Fruit fly (Drosophila melanogaster) whole organism, embryonic: Measurements from ENCODE around the gene Tep4.

Experiments used
- Ada2b ChIP-seq: fragments of 200-800 bp; sonication (Bioruptor generic); IDR thresholded peaks from 2 replicates; pipeline ENCODE4 v1.3.6; 2022; ENCODE audit warnings: missing biosample characterization, missing genetic modification characterization
- Atf6 ChIP-seq: fragments of 200-800 bp; sonication (Bioruptor generic); IDR thresholded peaks from 2 replicates; pipeline ENCODE4 v1.3.6; 2022; ENCODE audit warnings: missing biosample characterization, missing genetic modification characterization
- CG12104 ChIP-seq: fragments of 200-800 bp; sonication (Bioruptor generic); optimal IDR thresholded peaks from 3 replicates; lab custom pipeline; 2016; ENCODE audit warnings: missing biosample characterization, missing genetic modification characterization
- CG12299 ChIP-seq: fragments of 200-800 bp; sonication (Bioruptor generic); optimal IDR thresholded peaks from 2 replicates; lab custom pipeline; 2018; ENCODE audit warnings: missing biosample characterization, mild to moderate bottlenecking, missing genetic modification characterization
- CG13123 ChIP-seq: fragments of 200-800 bp; sonication (Bioruptor generic); optimal IDR thresholded peaks from 2 replicates; lab custom pipeline; 2016; ENCODE audit warnings: missing biosample characterization, missing genetic modification characterization
- CG13624 ChIP-seq: fragments of 200-800 bp; sonication (Bioruptor generic); optimal IDR thresholded peaks from 2 replicates; lab custom pipeline; 2016; ENCODE audit warnings: missing biosample characterization, missing genetic modification characterization
- CG14667 ChIP-seq: fragments of 200-800 bp; sonication (Bioruptor generic); IDR thresholded peaks from 2 replicates; pipeline ENCODE4 v1.3.6; 2022; ENCODE audit warnings: missing biosample characterization, missing genetic modification characterization
- CG15601 ChIP-seq: fragments of 200-800 bp; sonication (Bioruptor generic); optimal IDR thresholded peaks from 3 replicates; lab custom pipeline; 2019; ENCODE audit warnings: missing biosample characterization, mild to moderate bottlenecking, missing genetic modification characterization, moderate library complexity
- CG1647 ChIP-seq: fragments of 200-800 bp; sonication (Bioruptor generic); optimal IDR thresholded peaks from 3 replicates; lab custom pipeline; 2016; ENCODE audit warnings: missing biosample characterization, missing genetic modification characterization
- CG16779 ChIP-seq: fragments of 200-800 bp; sonication (Bioruptor generic); IDR thresholded peaks from 2 replicates; pipeline ENCODE4 v1.3.6; 2022; ENCODE audit warnings: missing biosample characterization, missing genetic modification characterization
- CG17361 ChIP-seq: fragments of 200-800 bp; sonication (Bioruptor generic); IDR thresholded peaks from 3 replicates; pipeline ENCODE4 v1.3.6; 2022; ENCODE audit warnings: missing biosample characterization, missing genetic modification characterization
- CG17568 ChIP-seq: fragments of 200-800 bp; sonication (Bioruptor generic); optimal IDR thresholded peaks from 2 replicates; lab custom pipeline; 2018; ENCODE audit warnings: missing biosample characterization, mild to moderate bottlenecking, missing genetic modification characterization, moderate library complexity
- CG1792 ChIP-seq: fragments of 200-800 bp; sonication (Bioruptor generic); optimal IDR thresholded peaks from 2 replicates; lab custom pipeline; 2016; ENCODE audit warnings: missing biosample characterization, missing genetic modification characterization
- CG2199 ChIP-seq: fragments of 200-800 bp; sonication (Bioruptor generic); IDR thresholded peaks from 3 replicates; pipeline ENCODE4 v1.3.6; 2022; ENCODE audit warnings: missing biosample characterization, missing genetic modification characterization
- CG2875 ChIP-seq: fragments of 200-800 bp; sonication (Bioruptor generic); optimal IDR thresholded peaks from 2 replicates; lab custom pipeline; 2017; ENCODE audit warnings: missing biosample characterization, mild to moderate bottlenecking, missing genetic modification characterization, missing genetic modification reagents
- CG33213 ChIP-seq: fragments of 200-800 bp; sonication (Bioruptor generic); optimal IDR thresholded peaks from 3 replicates; lab custom pipeline; 2016; ENCODE audit warnings: missing biosample characterization, missing genetic modification characterization
- CG3726 ChIP-seq: fragments of 200-800 bp; sonication (Bioruptor generic); IDR thresholded peaks from 3 replicates; pipeline ENCODE4, ENCODE4 v1.3.6; 2022; ENCODE audit warnings: missing biosample characterization, missing genetic modification characterization
- CG3995 ChIP-seq: fragments of 200-800 bp; sonication (Bioruptor generic); optimal IDR thresholded peaks from 3 replicates; lab custom pipeline; 2016; ENCODE audit warnings: missing biosample characterization, missing genetic modification characterization
- CG6791 ChIP-seq: fragments of 200-800 bp; sonication (Bioruptor generic); IDR thresholded peaks from 3 replicates; pipeline ENCODE4 v1.3.6; 2022; ENCODE audit warnings: missing biosample characterization, missing genetic modification characterization; ENCODE audit not compliant: partially characterized antibody
- CG8290 ChIP-seq, 3 experiments: fragments of 200-800 bp; sonication (Bioruptor generic); optimal IDR thresholded peaks; 2 replicates each; lab custom pipeline; 2016 to 2019; ENCODE audit warnings: missing biosample characterization in 3 of 3, missing genetic modification characterization in 3 of 3, mild to moderate bottlenecking in 2 of 3, moderate library complexity in 1 of 3
- CG8388 ChIP-seq: fragments of 200-800 bp; sonication (Bioruptor generic); optimal IDR thresholded peaks from 2 replicates; lab custom pipeline; 2019; ENCODE audit warnings: missing biosample characterization, mild to moderate bottlenecking, missing genetic modification characterization, moderate library complexity
- Fer2 ChIP-seq: fragments of 200-800 bp; sonication (Bioruptor generic); optimal IDR thresholded peaks from 2 replicates; lab custom pipeline; 2018; ENCODE audit warnings: missing biosample characterization, mild to moderate bottlenecking, missing genetic modification characterization, moderate library complexity
- HLH54F ChIP-seq: fragments of 200-800 bp; sonication (Bioruptor generic); optimal IDR thresholded peaks from 3 replicates; lab custom pipeline; 2016; ENCODE audit warnings: missing biosample characterization, missing genetic modification characterization
- Kr ChIP-seq: fragments of 200-800 bp; sonication (Bioruptor generic); optimal IDR thresholded peaks from 2 replicates; lab custom pipeline; 2017; ENCODE audit warnings: missing biosample characterization, mild to moderate bottlenecking, missing genetic modification characterization
- Lpt ChIP-seq: fragments of >200 bp; optimal IDR thresholded peaks from 2 replicates; lab custom pipeline; 2018; ENCODE audit warnings: missing biosample characterization, missing genetic modification characterization
- MESR4 ChIP-seq: fragments of 200-800 bp; sonication (Bioruptor generic); optimal IDR thresholded peaks from 2 replicates; lab custom pipeline; 2018; ENCODE audit warnings: missing biosample characterization, mild to moderate bottlenecking, missing genetic modification characterization, moderate library complexity
- Max ChIP-seq: fragments of 200-800 bp; sonication (Bioruptor generic); optimal IDR thresholded peaks from 2 replicates; lab custom pipeline; 2016; ENCODE audit warnings: missing biosample characterization, mild to moderate bottlenecking, missing genetic modification characterization
- Nf-YB ChIP-seq: fragments of 200-800 bp; sonication (Bioruptor generic); optimal IDR thresholded peaks from 3 replicates; lab custom pipeline; 2019; ENCODE audit warnings: missing biosample characterization, mild to moderate bottlenecking, missing genetic modification characterization, moderate library complexity
- Pdp1 ChIP-seq, 2 experiments: fragments of 200-800 bp; sonication (Bioruptor generic); optimal IDR thresholded peaks; 3 replicates each; lab custom pipeline; 2016; ENCODE audit warnings: missing biosample characterization in 2 of 2, missing genetic modification characterization in 2 of 2, mild to moderate bottlenecking in 1 of 2, moderate library complexity in 1 of 2
- Ssrp ChIP-seq: fragments of 200-800 bp; sonication (Bioruptor generic); optimal IDR thresholded peaks from 2 replicates; lab custom pipeline; 2018; ENCODE audit warnings: missing biosample characterization, mild to moderate bottlenecking, missing genetic modification characterization, moderate library complexity
- Trl ChIP-seq, 3 experiments: fragments of >200 bp in 2 of 3; fragments of 200-800 bp in 1 of 3; sonication (Bioruptor generic) in 1 of 3; optimal IDR thresholded peaks; 2 replicates in 1 of 3; 3 replicates in 2 of 3; lab custom pipeline; 2016 to 2017; ENCODE audit warnings: missing biosample characterization in 1 of 3, missing genetic modification characterization in 1 of 3
- ac ChIP-seq: fragments of 200-800 bp; sonication (Bioruptor generic); optimal IDR thresholded peaks from 3 replicates; lab custom pipeline; 2017; ENCODE audit warnings: missing biosample characterization, mild to moderate bottlenecking, missing genetic modification characterization
- al ChIP-seq: fragments of 200-800 bp; sonication (Bioruptor generic); IDR thresholded peaks from 2 replicates; pipeline ENCODE4 v1.3.6; 2022; ENCODE audit warnings: missing biosample characterization, missing genetic modification characterization
- ara ChIP-seq: fragments of 200-800 bp; sonication (Bioruptor generic); IDR thresholded peaks from 2 replicates; pipeline ENCODE4 v1.3.6; 2022; ENCODE audit warnings: missing biosample characterization, missing genetic modification characterization
- bcd ChIP-seq: fragments of 200-800 bp; sonication (Bioruptor generic); optimal IDR thresholded peaks from 2 replicates; lab custom pipeline; 2017; ENCODE audit warnings: missing biosample characterization, mild to moderate bottlenecking, missing genetic modification characterization
- cad ChIP-seq: fragments of >200 bp; optimal IDR thresholded peaks from 2 replicates; lab custom pipeline; 2017; ENCODE audit warnings: missing biosample characterization, missing genetic modification characterization
- ci ChIP-seq: fragments of 200-800 bp; sonication (Bioruptor generic); IDR thresholded peaks from 3 replicates; pipeline ENCODE4 v1.3.6; 2022; ENCODE audit warnings: missing biosample characterization, missing genetic modification characterization
- crol ChIP-seq: fragments of 200-800 bp; sonication (Bioruptor generic); IDR thresholded peaks from 2 replicates; pipeline ENCODE4 v1.3.6; 2022; ENCODE audit warnings: missing biosample characterization, missing genetic modification characterization
- dysf ChIP-seq: fragments of 200-800 bp; sonication (Bioruptor generic); IDR thresholded peaks from 3 replicates; pipeline ENCODE4 v1.3.6; 2022; ENCODE audit warnings: missing biosample characterization, missing genetic modification characterization
- ewg ChIP-seq: fragments of 200-800 bp; sonication (Bioruptor generic); optimal IDR thresholded peaks from 3 replicates; lab custom pipeline; 2017; ENCODE audit warnings: mild to moderate bottlenecking, missing biosample characterization, missing genetic modification reagents, missing genetic modification characterization
- exex ChIP-seq: fragments of 200-800 bp; sonication (Bioruptor generic); optimal IDR thresholded peaks from 4 replicates; lab custom pipeline; 2018; ENCODE audit warnings: missing biosample characterization, mild to moderate bottlenecking, missing genetic modification characterization, moderate library complexity
- fru ChIP-seq: fragments of >200 bp; optimal IDR thresholded peaks from 2 replicates; lab custom pipeline; 2017
- grn ChIP-seq: fragments of 200-800 bp; sonication (Bioruptor generic); optimal IDR thresholded peaks from 3 replicates; lab custom pipeline; 2017; ENCODE audit warnings: missing biosample characterization, missing genetic modification characterization
- hbn ChIP-seq: fragments of 200-800 bp; sonication (Bioruptor generic); IDR thresholded peaks from 2 replicates; pipeline ENCODE4 v1.3.6; 2022; ENCODE audit warnings: missing biosample characterization, missing genetic modification characterization; ENCODE audit not compliant: partially characterized antibody
- jumu ChIP-seq: fragments of 200-800 bp; sonication (Bioruptor generic); optimal IDR thresholded peaks from 3 replicates; lab custom pipeline; 2016; ENCODE audit warnings: missing biosample characterization, missing genetic modification characterization
- lola ChIP-seq, 3 experiments: fragments of >200 bp in 2 of 3; fragments of 200-800 bp in 1 of 3; sonication (Bioruptor generic) in 1 of 3; optimal IDR thresholded peaks; 2 replicates each; lab custom pipeline; 2017 to 2019; ENCODE audit warnings: missing biosample characterization in 3 of 3, missing genetic modification characterization in 3 of 3, mild to moderate bottlenecking in 1 of 3, moderate library complexity in 1 of 3
- onecut ChIP-seq: fragments of 200-800 bp; sonication (Bioruptor generic); IDR thresholded peaks from 2 replicates; pipeline ENCODE4 v1.3.6; 2022; ENCODE audit warnings: missing biosample characterization, missing genetic modification characterization
- p53 ChIP-seq: fragments of 200-800 bp; sonication (Bioruptor generic); optimal IDR thresholded peaks from 2 replicates; lab custom pipeline; 2016; ENCODE audit warnings: missing biosample characterization, missing genetic modification characterization
- ranshi ChIP-seq: fragments of 200-800 bp; sonication (Bioruptor generic); IDR thresholded peaks from 2 replicates; pipeline ENCODE4 v1.3.6; 2022; ENCODE audit warnings: missing biosample characterization, missing genetic modification characterization
- slp2 ChIP-seq: fragments of 200-800 bp; sonication (Bioruptor generic); optimal IDR thresholded peaks from 2 replicates; lab custom pipeline; 2016; ENCODE audit warnings: missing biosample characterization, missing genetic modification characterization
- tgo ChIP-seq: fragments of 200-800 bp; sonication (Bioruptor generic); IDR thresholded peaks from 3 replicates; pipeline ENCODE4 v1.3.6; 2022; ENCODE audit warnings: missing biosample characterization, missing genetic modification characterization
- zfh2 ChIP-seq: fragments of 200-800 bp; sonication (Bioruptor generic); optimal IDR thresholded peaks from 2 replicates; lab custom pipeline; 2016; ENCODE audit warnings: missing biosample characterization, missing genetic modification characterization

Gene Tep4

DNA sequence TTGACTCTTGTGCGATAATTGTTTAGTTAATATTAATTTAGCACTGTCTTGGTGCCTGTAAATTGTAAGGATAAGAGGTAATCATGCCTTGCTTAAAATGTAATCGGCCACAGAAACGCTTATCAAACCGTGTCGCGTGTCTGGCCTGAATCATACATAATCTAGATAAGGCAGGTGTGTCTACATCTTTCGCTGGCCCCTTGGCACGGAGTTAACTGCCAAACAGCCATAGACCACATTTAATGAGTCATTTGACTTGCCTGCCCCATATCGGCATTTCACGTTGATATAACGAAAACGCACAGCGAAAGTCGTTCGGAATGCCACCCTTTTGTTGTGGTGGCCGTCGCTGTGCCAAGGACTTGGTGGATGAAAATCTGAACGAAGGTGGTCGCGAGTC lies 13.1 kb upstream of the Tep4 start, which contains the start of gene CG31697:
TSS of gene CG31697 (plus strand) at position 215 of the 400 bp plus-strand sequence.
- TF ChIP-seq CG3726 (GFP tag; lab: Robert Waterston, UW): no peak
- peak; percentile 21 for TF ChIP-seq grn (GFP tag; lab: Kevin White, UChicago)
- TF ChIP-seq Atf6 (GFP tag; lab: Robert Waterston, UW): no peak
- no peak for TF ChIP-seq tgo (GFP tag; lab: Robert Waterston, UW)
- no peak for TF ChIP-seq Nf-YB (GFP tag; lab: Kevin White, UChicago)
- TF ChIP-seq fru (lab: Kevin White, UChicago): no peak
- TF ChIP-seq CG1647 (GFP tag; lab: Kevin White, UChicago): no peak
- no peak for TF ChIP-seq CG17361
- no peak for TF ChIP-seq zfh2 (GFP tag; lab: Kevin White, UChicago)
- TF ChIP-seq CG33213 (GFP tag; lab: Kevin White, UChicago): no peak
- no peak for TF ChIP-seq bcd (GFP tag; lab: Kevin White, UChicago)
- no peak for TF ChIP-seq Kr (GFP tag; lab: Kevin White, UChicago)
- TF ChIP-seq CG13123: no peak
- TF ChIP-seq Lpt: no peak
- no peak for TF ChIP-seq ewg (GFP tag; lab: Kevin White, UChicago)
- no peak for TF ChIP-seq cad (GFP tag; lab: Kevin White, UChicago)
- TF ChIP-seq CG8388 (GFP tag; lab: Kevin White, UChicago): no peak
- TF ChIP-seq dysf (GFP tag; lab: Robert Waterston, UW): no peak
- TF ChIP-seq ara: no peak
- no peak for TF ChIP-seq CG13624 (GFP tag; lab: Kevin White, UChicago)
- TF ChIP-seq CG12104 (GFP tag; lab: Kevin White, UChicago): no peak
- peak; percentile 78 for TF ChIP-seq exex
- no peak for TF ChIP-seq CG2875 (GFP tag; lab: Kevin White, UChicago)
- TF ChIP-seq CG3995: no peak
- TF ChIP-seq ac: no peak
- TF ChIP-seq p53 (GFP tag; lab: Kevin White, UChicago): no peak
- no peak for TF ChIP-seq hbn (GFP tag; lab: Robert Waterston, UW)
- TF ChIP-seq Ada2b (GFP tag; lab: Robert Waterston, UW): no peak
- TF ChIP-seq Max: no peak
- TF ChIP-seq onecut (GFP tag; lab: Robert Waterston, UW): no peak
- TF ChIP-seq CG8290 (GFP tag; optimal IDR thresholded peaks at IDR 0.05; lab: Kevin White, UChicago): no peak
- no peak for TF ChIP-seq CG8290 (tag; optimal IDR thresholded peaks at IDR 0.05; lab: Kevin White, UChicago)
- no peak for TF ChIP-seq Fer2 (tag; lab: Kevin White, UChicago)
- no peak for TF ChIP-seq MESR4
- TF ChIP-seq ranshi (GFP tag; lab: Robert Waterston, UW): no peak
- TF ChIP-seq CG2199: no peak
- TF ChIP-seq slp2 (GFP tag; lab: Kevin White, UChicago): no peak
- TF ChIP-seq HLH54F (GFP tag; lab: Kevin White, UChicago): no peak
- no peak for TF ChIP-seq al (GFP tag; lab: Robert Waterston, UW)
- TF ChIP-seq CG6791 (GFP tag; lab: Robert Waterston, UW): no peak
- no peak for TF ChIP-seq lola (GFP tag; optimal IDR thresholded peaks at IDR 0.05; lab: Kevin White, UChicago)
- TF ChIP-seq CG17568 (GFP tag; lab: Kevin White, UChicago): no peak
- TF ChIP-seq CG12299 (tag; lab: Kevin White, UChicago): no peak
- TF ChIP-seq crol (GFP tag; lab: Robert Waterston, UW): no peak
- peak in 1 of 2 experiments; percentile 8 for TF ChIP-seq Pdp1 (GFP tag; optimal IDR thresholded peaks at IDR 0.05; lab: Kevin White, UChicago)
- TF ChIP-seq ci: no peak
- TF ChIP-seq CG1792 (GFP tag; lab: Kevin White, UChicago): no peak
- no peak for TF ChIP-seq CG14667 (GFP tag; lab: Robert Waterston, UW)
- TF ChIP-seq CG15601 (tag; lab: Kevin White, UChicago): no peak
- no peak for TF ChIP-seq CG16779 (GFP tag; lab: Robert Waterston, UW)
- TF ChIP-seq jumu (GFP tag; lab: Kevin White, UChicago): no peak
- TF ChIP-seq Ssrp: no peak
- no peak for TF ChIP-seq Trl (optimal IDR thresholded peaks at IDR 0.05; lab: Kevin White, UChicago)
- TF ChIP-seq Trl (GFP tag; optimal IDR thresholded peaks at IDR 0.05; lab: Kevin White, UChicago): no peak
